Worm (Caenorhabditis elegans): ENCODE data around the gene taf-6.1.

The taf-6.1 gene

ce11 chrII:1114133-1114532 lies 13.6 kb upstream of the taf-6.1 start, which contains the start of gene lips-12:
lips-12 (minus strand) TSS chrII:1114233.
- TF ChIP-seq ceh-13 (GFP tag; optimal IDR thresholded peaks at IDR 0.05): no peak
- TF ChIP-seq scrt-1 (GFP tag; IDR thresholded peaks at IDR 0.05): no peak
- no peak for TF ChIP-seq pes-1 (GFP tag; IDR thresholded peaks at IDR 0.05)
- no peak for TF ChIP-seq tbx-11 (GFP tag; IDR thresholded peaks at IDR 0.05)
- no peak for TF ChIP-seq flt-1 (GFP tag; IDR thresholded peaks at IDR 0.05)
- no peak for TF ChIP-seq ceh-36 (tag; optimal IDR thresholded peaks at IDR 0.05)
- no peak for TF ChIP-seq tra-4 (tag; optimal IDR thresholded peaks at IDR 0.05)
- no peak for TF ChIP-seq sea-1 (GFP tag; conservative IDR thresholded peaks at IDR 0.05)
- no peak for TF ChIP-seq hmbx-1 (tag; optimal IDR thresholded peaks at IDR 0.05)
- TF ChIP-seq tbx-37 (GFP tag; conservative IDR thresholded peaks at IDR 0.05): no peak
- TF ChIP-seq ets-7 (tag; optimal IDR thresholded peaks at IDR 0.05): no peak

ce11 chrII:1116521-1116920 lies 11.3 kb upstream of the taf-6.1 start:
- TF ChIP-seq ceh-13 (GFP tag; optimal IDR thresholded peaks at IDR 0.05) (no peak), tbx-37 (GFP tag; conservative IDR thresholded peaks at IDR 0.05) (no peak), sea-1 (GFP tag; conservative IDR thresholded peaks at IDR 0.05) (no peak), pes-1 (GFP tag; IDR thresholded peaks at IDR 0.05) (no peak), F13C5.2 (tag; optimal IDR thresholded peaks at IDR 0.05) (no peak), scrt-1 (GFP tag; IDR thresholded peaks at IDR 0.05) (no peak), B0310.2 (tag; optimal IDR thresholded peaks at IDR 0.05) (no peak), hmg-4 (GFP tag; optimal IDR thresholded peaks at IDR 0.05) (no peak), aly-1 (tag; optimal IDR thresholded peaks at IDR 0.05) (no peak), tra-4 (tag; optimal IDR thresholded peaks at IDR 0.05) (no peak), ets-7 (tag; optimal IDR thresholded peaks at IDR 0.05) (no peak), flt-1 (GFP tag; IDR thresholded peaks at IDR 0.05) (no peak), tbx-11 (GFP tag; IDR thresholded peaks at IDR 0.05) (no peak), hnd-1 (tag; optimal IDR thresholded peaks at IDR 0.05) (no peak), hmbx-1 (tag; optimal IDR thresholded peaks at IDR 0.05) (no peak)

ce11 chrII:1117992-1118729 lies 9.6 kb upstream of the taf-6.1 start, which contains the start of gene lips-13:
lips-13 (minus strand) TSS chrII:1118042.
- TF ChIP-seq ets-7 (tag; optimal IDR thresholded peaks at IDR 0.05): no peak
- TF ChIP-seq scrt-1 (GFP tag; IDR thresholded peaks at IDR 0.05): no peak
- no peak for TF ChIP-seq tra-4 (tag; optimal IDR thresholded peaks at IDR 0.05)
- TF ChIP-seq hmbx-1 (tag; optimal IDR thresholded peaks at IDR 0.05): no peak
- no peak for TF ChIP-seq pes-1 (GFP tag; IDR thresholded peaks at IDR 0.05)
- no peak for TF ChIP-seq B0310.2 (tag; optimal IDR thresholded peaks at IDR 0.05)
- TF ChIP-seq F13C5.2 (tag; optimal IDR thresholded peaks at IDR 0.05): no peak
- no peak for TF ChIP-seq tbx-37 (GFP tag; conservative IDR thresholded peaks at IDR 0.05)
- no peak for TF ChIP-seq tbx-11 (GFP tag; IDR thresholded peaks at IDR 0.05)
- TF ChIP-seq hmg-4 (GFP tag; optimal IDR thresholded peaks at IDR 0.05): no peak
- no peak for TF ChIP-seq ceh-36 (tag; optimal IDR thresholded peaks at IDR 0.05)
- no peak for TF ChIP-seq hnd-1 (tag; optimal IDR thresholded peaks at IDR 0.05)
- TF ChIP-seq ceh-13 (GFP tag; optimal IDR thresholded peaks at IDR 0.05): no peak
- TF ChIP-seq sea-1 (GFP tag; conservative IDR thresholded peaks at IDR 0.05): no peak
- TF ChIP-seq aly-1 (tag; optimal IDR thresholded peaks at IDR 0.05): no peak
- TF ChIP-seq flt-1 (GFP tag; IDR thresholded peaks at IDR 0.05): no peak
- TF ChIP-seq ama-1 (optimal IDR thresholded peaks at IDR 0.05): no peak

ce11 chrII:1123208-1123607 lies 4.6 kb upstream of the taf-6.1 start, which contains the start of the genes sut-1 and eri-3:
sut-1 (minus strand) TSS chrII:1123265.
eri-3 (plus strand) TSS chrII:1123534.
- TF ChIP-seq flt-1 (GFP tag; IDR thresholded peaks at IDR 0.05) (no peak), sea-1 (GFP tag; conservative IDR thresholded peaks at IDR 0.05) (no peak), ets-7 (tag; optimal IDR thresholded peaks at IDR 0.05) (no peak), hnd-1 (tag; optimal IDR thresholded peaks at IDR 0.05) (no peak), aly-1 (tag; optimal IDR thresholded peaks at IDR 0.05) (no peak), tbx-37 (GFP tag; conservative IDR thresholded peaks at IDR 0.05) (no peak), hmg-4 (GFP tag; optimal IDR thresholded peaks at IDR 0.05) (no peak), pes-1 (GFP tag; IDR thresholded peaks at IDR 0.05) (no peak), ceh-13 (GFP tag; optimal IDR thresholded peaks at IDR 0.05) (no peak), B0310.2 (tag; optimal IDR thresholded peaks at IDR 0.05) (no peak)

DNA sequence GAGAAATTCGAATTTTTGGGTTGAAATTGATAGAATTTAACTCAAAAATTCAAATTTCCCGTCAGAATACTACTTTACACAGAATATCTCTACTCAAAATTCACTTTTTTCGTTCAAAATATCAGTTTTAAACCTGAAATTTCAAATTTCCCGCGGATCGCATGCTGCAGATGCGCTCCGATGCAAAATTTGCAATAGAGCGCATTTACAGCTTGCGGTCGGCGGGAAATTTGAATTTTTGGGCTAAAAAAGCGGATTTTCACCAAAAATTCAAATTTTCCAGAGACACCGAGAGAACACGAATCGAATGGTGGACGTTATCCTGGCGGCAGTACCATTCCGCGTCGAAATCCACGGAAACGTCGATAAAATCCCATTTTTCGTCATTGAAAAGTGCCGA lies 3.0 kb upstream of the taf-6.1 start:
- TF ChIP-seq sea-1 (GFP tag; conservative IDR thresholded peaks at IDR 0.05): no peak
- no peak for TF ChIP-seq ama-1 (optimal IDR thresholded peaks at IDR 0.05)
- TF ChIP-seq pes-1 (GFP tag; IDR thresholded peaks at IDR 0.05): no peak
- no peak for TF ChIP-seq tbx-11 (GFP tag; IDR thresholded peaks at IDR 0.05)
- TF ChIP-seq tbx-37 (GFP tag; conservative IDR thresholded peaks at IDR 0.05): no peak
- no peak for TF ChIP-seq B0310.2 (tag; optimal IDR thresholded peaks at IDR 0.05)
- no peak for TF ChIP-seq ceh-36 (tag; optimal IDR thresholded peaks at IDR 0.05)
- TF ChIP-seq scrt-1 (GFP tag; IDR thresholded peaks at IDR 0.05): no peak
- no peak for TF ChIP-seq ets-7 (tag; optimal IDR thresholded peaks at IDR 0.05)
- TF ChIP-seq tra-4 (tag; optimal IDR thresholded peaks at IDR 0.05): no peak
- no peak for TF ChIP-seq ceh-13 (GFP tag; optimal IDR thresholded peaks at IDR 0.05)
- no peak for TF ChIP-seq F13C5.2 (tag; optimal IDR thresholded peaks at IDR 0.05)
- no peak for TF ChIP-seq hmg-4 (GFP tag; optimal IDR thresholded peaks at IDR 0.05)
- no peak for TF ChIP-seq flt-1 (GFP tag; IDR thresholded peaks at IDR 0.05)
- no peak for TF ChIP-seq hmbx-1 (tag; optimal IDR thresholded peaks at IDR 0.05)
- no peak for TF ChIP-seq aly-1 (tag; optimal IDR thresholded peaks at IDR 0.05)
- TF ChIP-seq hnd-1 (tag; optimal IDR thresholded peaks at IDR 0.05): no peak

- TF ChIP-seq flt-1 (GFP tag; IDR thresholded peaks at IDR 0.05) (no peak), tbx-37 (GFP tag; conservative IDR thresholded peaks at IDR 0.05) (no peak), tbx-11 (GFP tag; IDR thresholded peaks at IDR 0.05) (no peak), sea-1 (GFP tag; conservative IDR thresholded peaks at IDR 0.05) (no peak), hmbx-1 (tag; optimal IDR thresholded peaks at IDR 0.05) (no peak), tra-4 (tag; optimal IDR thresholded peaks at IDR 0.05) (no peak), hmg-4 (GFP tag; optimal IDR thresholded peaks at IDR 0.05) (no peak), aly-1 (tag; optimal IDR thresholded peaks at IDR 0.05) (no peak), ets-7 (tag; optimal IDR thresholded peaks at IDR 0.05) (no peak), ceh-36 (tag; optimal IDR thresholded peaks at IDR 0.05) (no peak), ceh-13 (GFP tag; optimal IDR thresholded peaks at IDR 0.05) (no peak), B0310.2 (tag; optimal IDR thresholded peaks at IDR 0.05) (no peak), ama-1 (optimal IDR thresholded peaks at IDR 0.05) (no peak), scrt-1 (GFP tag; IDR thresholded peaks at IDR 0.05) (no peak), hnd-1 (tag; optimal IDR thresholded peaks at IDR 0.05) (no peak), pes-1 (GFP tag; IDR thresholded peaks at IDR 0.05) (no peak), F13C5.2 (tag; optimal IDR thresholded peaks at IDR 0.05) (no peak)
These were observed 1.3 kb upstream of the taf-6.1 start for ce11 chrII:1126472-1126871.

Measured in whole organism, early embryonic.